Worm (Caenorhabditis elegans) whole organism, L4 larva: Measurements from ENCODE around the gene spat-2.
A peak's percentile ranks its signal among the peaks of the same experiment; 100 is the strongest.

Experiments
- F10B5.3 ChIP-seq: sonication (generic microtip); optimal IDR thresholded peaks from 2 replicates; lab custom pipeline; 2016; ENCODE audit warnings: mild to moderate bottlenecking, missing genetic modification characterization, missing compliant biosample characterization
- F26F4.8 ChIP-seq: fragments of 200-800 bp; sonication (Bioruptor generic); conservative IDR thresholded peaks from 2 replicates; pipeline ENCODE4 v1.3.6; 2022; ENCODE audit warnings: missing genetic modification characterization, missing compliant biosample characterization
- F44E2.7 ChIP-seq: fragments of 200-800 bp; sonication (Bioruptor generic); IDR thresholded peaks from 2 replicates; pipeline ENCODE4 v2.1.2; 2022; ENCODE audit warnings: missing genetic modification characterization, missing compliant biosample characterization
- R02D3.7 ChIP-seq: fragments of 150-350 bp; sonication (generic microtip); optimal IDR thresholded peaks from 3 replicates; lab custom pipeline; 2014; ENCODE audit warnings: missing biosample characterization, missing genetic modification characterization
- Y48G9A.11 ChIP-seq: fragments of 200-800 bp; sonication (Bioruptor generic); IDR thresholded peaks from 2 replicates; pipeline ENCODE4 v1.3.6; 2022; ENCODE audit warnings: missing genetic modification reagents, missing genetic modification characterization, missing compliant biosample characterization
- Y75B8A.6 ChIP-seq: fragments of 200-800 bp; sonication (Bioruptor generic); IDR thresholded peaks from 2 replicates; pipeline ENCODE4 v1.3.6; 2022; ENCODE audit warnings: missing genetic modification reagents, missing genetic modification characterization, missing compliant biosample characterization
- ZK337.2 ChIP-seq: fragments of 200-800 bp; sonication (Bioruptor generic); IDR thresholded peaks from 2 replicates; pipeline ENCODE4 v1.3.6; 2022; ENCODE audit warnings: missing genetic modification reagents, missing genetic modification characterization, missing compliant biosample characterization
- aly-2 ChIP-seq: sonication (generic microtip); optimal IDR thresholded peaks from 2 replicates; lab custom pipeline; 2018; ENCODE audit warnings: missing biosample characterization, missing genetic modification characterization
- attf-4 ChIP-seq: sonication (generic microtip); optimal IDR thresholded peaks from 3 replicates; lab custom pipeline; 2017; ENCODE audit warnings: missing biosample characterization, missing genetic modification characterization
- ceh-20 ChIP-seq: fragments of 200-800 bp; sonication (Bioruptor generic); IDR thresholded peaks from 2 replicates; pipeline ENCODE4 v1.3.6; 2022; ENCODE audit warnings: missing genetic modification reagents, missing genetic modification characterization, missing compliant biosample characterization
- ceh-44 ChIP-seq: fragments of 200-800 bp; sonication (Bioruptor generic); IDR thresholded peaks from 2 replicates; pipeline ENCODE4 v1.3.6; 2022; ENCODE audit warnings: missing genetic modification reagents, missing genetic modification characterization, missing compliant biosample characterization
- ceh-82 ChIP-seq: sonication (generic microtip); optimal IDR thresholded peaks from 2 replicates; lab custom pipeline; 2017; ENCODE audit warnings: missing biosample characterization, missing genetic modification characterization
- ces-1 ChIP-seq: fragments of 150-350 bp; sonication (generic microtip); optimal IDR thresholded peaks from 4 replicates; lab custom pipeline; 2014; ENCODE audit warnings: missing biosample characterization, missing genetic modification reagents, missing genetic modification characterization
- daf-16 ChIP-seq, 3 experiments: sonication (generic microtip); optimal IDR thresholded peaks; 2 replicates each; lab custom pipeline; 2016 to 2017; ENCODE audit warnings: missing genetic modification characterization in 3 of 3, missing genetic modification reagents in 3 of 3, mild to moderate bottlenecking in 2 of 3, missing compliant biosample characterization in 2 of 3, missing biosample characterization in 1 of 3, moderate library complexity in 1 of 3
- daf-19 ChIP-seq: fragments of 200-800 bp; sonication (Bioruptor generic); conservative IDR thresholded peaks from 2 replicates; pipeline ENCODE4 v1.3.6; 2022; ENCODE audit warnings: missing genetic modification characterization, missing compliant biosample characterization
- dmd-6 ChIP-seq: fragments of 200-800 bp; sonication (Bioruptor generic); IDR thresholded peaks from 2 replicates; pipeline ENCODE4 v1.3.6; 2022; ENCODE audit warnings: missing genetic modification reagents, missing genetic modification characterization, missing compliant biosample characterization
- dmd-9 ChIP-seq: fragments of 200-800 bp; sonication (Bioruptor generic); IDR thresholded peaks from 2 replicates; pipeline ENCODE4 v1.3.6; 2022; ENCODE audit warnings: missing genetic modification reagents, missing genetic modification characterization, missing compliant biosample characterization
- dpl-1 ChIP-seq: fragments of 150-350 bp; optimal IDR thresholded peaks from 2 replicates; lab custom pipeline; 2014; ENCODE audit warnings: missing biosample characterization, missing genetic modification reagents, missing genetic modification characterization
- duxl-1 ChIP-seq: sonication (generic microtip); optimal IDR thresholded peaks from 2 replicates; lab custom pipeline; 2016; ENCODE audit warnings: mild to moderate bottlenecking, missing genetic modification characterization, moderate library complexity, missing compliant biosample characterization; ENCODE audit not compliant: poor library complexity
- egl-43 ChIP-seq: fragments of 200-800 bp; sonication (Bioruptor generic); IDR thresholded peaks from 2 replicates; pipeline ENCODE4 v1.3.6; 2022; ENCODE audit warnings: missing genetic modification reagents, missing genetic modification characterization, missing compliant biosample characterization
- fkh-10 ChIP-seq: fragments of 150-350 bp; optimal IDR thresholded peaks from 2 replicates; lab custom pipeline; 2014; ENCODE audit warnings: missing biosample characterization, missing genetic modification reagents, missing genetic modification characterization
- fos-1 ChIP-seq: fragments of 150-350 bp; optimal IDR thresholded peaks from 2 replicates; lab custom pipeline; 2014; ENCODE audit warnings: missing biosample characterization, missing genetic modification characterization
- gei-8 ChIP-seq: fragments of 200-800 bp; sonication (Bioruptor generic); optimal IDR thresholded peaks from 2 replicates; lab custom pipeline; 2018; ENCODE audit warnings: mild to moderate bottlenecking, missing genetic modification characterization, missing compliant biosample characterization
- hif-1 ChIP-seq, 2 experiments: sonication (generic microtip); optimal IDR thresholded peaks; 2 replicates each; lab custom pipeline; 2016 to 2017; ENCODE audit warnings: missing compliant biosample characterization in 2 of 2, missing genetic modification characterization in 2 of 2, missing genetic modification reagents in 2 of 2, missing genotype in 2 of 2, mild to moderate bottlenecking in 1 of 2
- hmg-1.1 ChIP-seq: fragments of 200-800 bp; sonication (Bioruptor generic); IDR thresholded peaks from 2 replicates; pipeline ENCODE4 v1.3.6; 2022; ENCODE audit warnings: missing genetic modification reagents, missing genetic modification characterization, missing compliant biosample characterization
- lim-7 ChIP-seq: fragments of 200-800 bp; sonication (Bioruptor generic); IDR thresholded peaks from 2 replicates; pipeline ENCODE4 v1.3.6; 2022; ENCODE audit warnings: missing genetic modification characterization, missing compliant biosample characterization
- lin-1 ChIP-seq: fragments of 200-800 bp; sonication (Bioruptor generic); IDR thresholded peaks from 2 replicates; pipeline ENCODE4 v1.3.6; 2022; ENCODE audit warnings: missing genetic modification reagents, missing genetic modification characterization, missing compliant biosample characterization
- lin-38 ChIP-seq: fragments of 200-800 bp; sonication (Bioruptor generic); IDR thresholded peaks from 2 replicates; pipeline ENCODE4 v1.3.6; 2022; ENCODE audit warnings: missing genetic modification reagents, missing genetic modification characterization, missing compliant biosample characterization
- lir-3 ChIP-seq: sonication (generic microtip); optimal IDR thresholded peaks from 2 replicates; lab custom pipeline; 2016; ENCODE audit warnings: mild to moderate bottlenecking, missing genetic modification characterization, missing compliant biosample characterization
- mdl-1 ChIP-seq, 2 experiments: fragments of 150-350 bp in 1 of 2; sonication (generic microtip) in 1 of 2; optimal IDR thresholded peaks; 2 replicates each; lab custom pipeline; 2014 to 2017; ENCODE audit warnings: missing biosample characterization in 2 of 2, missing genetic modification characterization in 2 of 2
- mep-1 ChIP-seq: fragments of 150-350 bp; sonication (generic microtip); optimal IDR thresholded peaks from 3 replicates; lab custom pipeline; 2014; ENCODE audit warnings: missing biosample characterization, missing genetic modification characterization
- mes-2 ChIP-seq: sonication (generic microtip); optimal IDR thresholded peaks from 2 replicates; lab custom pipeline; 2016; ENCODE audit warnings: missing genotype, mild to moderate bottlenecking, missing genetic modification characterization, missing compliant biosample characterization; ENCODE audit not compliant: poor library complexity, severe bottlenecking
- mxl-2 ChIP-seq: fragments of 200-800 bp; sonication (Bioruptor generic); conservative IDR thresholded peaks from 2 replicates; pipeline ENCODE4 v1.3.6; 2022; ENCODE audit warnings: missing genetic modification reagents, missing genetic modification characterization, missing compliant biosample characterization
- mxl-3 ChIP-seq: fragments of 200-800 bp; sonication (Bioruptor generic); optimal IDR thresholded peaks from 2 replicates; lab custom pipeline; 2018; ENCODE audit warnings: mild to moderate bottlenecking, missing genetic modification characterization, missing compliant biosample characterization
- nhr-11 ChIP-seq: fragments of 150-350 bp; optimal IDR thresholded peaks from 2 replicates; lab custom pipeline; 2014; ENCODE audit warnings: missing biosample characterization, missing genetic modification characterization
- nhr-237 ChIP-seq: sonication (generic microtip); optimal IDR thresholded peaks from 2 replicates; lab custom pipeline; 2017; ENCODE audit warnings: missing biosample characterization, missing genetic modification characterization
- nhr-25 ChIP-seq: sonication (generic microtip); optimal IDR thresholded peaks from 2 replicates; lab custom pipeline; 2017; ENCODE audit warnings: missing genetic modification characterization, mild to moderate bottlenecking, missing compliant biosample characterization, antibody characterized with exemption, moderate library complexity, borderline replicate concordance; ENCODE audit not compliant: insufficient read depth
- nhr-41 ChIP-seq: fragments of 200-800 bp; sonication (Bioruptor generic); IDR thresholded peaks from 2 replicates; pipeline ENCODE4 v1.3.6; 2022; ENCODE audit warnings: missing genetic modification reagents, missing genetic modification characterization, missing compliant biosample characterization
- nhr-76 ChIP-seq: fragments of 150-350 bp; optimal IDR thresholded peaks from 2 replicates; lab custom pipeline; 2014; ENCODE audit warnings: missing biosample characterization, missing genetic modification characterization
- php-3 ChIP-seq: fragments of 200-800 bp; sonication (Bioruptor generic); IDR thresholded peaks from 2 replicates; pipeline ENCODE4 v1.3.6; 2022; ENCODE audit warnings: missing genetic modification reagents, missing genetic modification characterization, missing compliant biosample characterization
- rbr-2 ChIP-seq: sonication (generic microtip); optimal IDR thresholded peaks from 2 replicates; lab custom pipeline; 2016; ENCODE audit warnings: missing genotype, missing genetic modification characterization, missing compliant biosample characterization
- spr-1 ChIP-seq: sonication (generic microtip); optimal IDR thresholded peaks from 2 replicates; lab custom pipeline; 2016; ENCODE audit warnings: mild to moderate bottlenecking, missing genetic modification characterization, missing compliant biosample characterization
- unc-130 ChIP-seq: sonication (generic microtip); optimal IDR thresholded peaks from 2 replicates; lab custom pipeline; 2016; ENCODE audit warnings: missing genetic modification reagents, missing genetic modification characterization, missing compliant biosample characterization
- vab-7 ChIP-seq: fragments of 200-800 bp; sonication (Bioruptor generic); IDR thresholded peaks from 2 replicates; pipeline ENCODE4 v1.3.6; 2022; ENCODE audit warnings: missing genetic modification reagents, missing genetic modification characterization, missing compliant biosample characterization
- zfp-3 ChIP-seq: fragments of 200-800 bp; sonication (Bioruptor generic); conservative IDR thresholded peaks from 2 replicates; pipeline ENCODE4 v1.3.6; 2022; ENCODE audit warnings: missing genetic modification reagents, missing genetic modification characterization, missing compliant biosample characterization
- zip-11 ChIP-seq: fragments of 200-800 bp; sonication (Bioruptor generic); IDR thresholded peaks from 2 replicates; pipeline ENCODE4 v1.3.6; 2022; ENCODE audit warnings: missing genetic modification characterization, missing compliant biosample characterization
- ztf-7 ChIP-seq: fragments of 150-350 bp; optimal IDR thresholded peaks from 2 replicates; lab custom pipeline; 2014; ENCODE audit warnings: missing biosample characterization, missing genetic modification characterization

spat-2 gene

DNA sequence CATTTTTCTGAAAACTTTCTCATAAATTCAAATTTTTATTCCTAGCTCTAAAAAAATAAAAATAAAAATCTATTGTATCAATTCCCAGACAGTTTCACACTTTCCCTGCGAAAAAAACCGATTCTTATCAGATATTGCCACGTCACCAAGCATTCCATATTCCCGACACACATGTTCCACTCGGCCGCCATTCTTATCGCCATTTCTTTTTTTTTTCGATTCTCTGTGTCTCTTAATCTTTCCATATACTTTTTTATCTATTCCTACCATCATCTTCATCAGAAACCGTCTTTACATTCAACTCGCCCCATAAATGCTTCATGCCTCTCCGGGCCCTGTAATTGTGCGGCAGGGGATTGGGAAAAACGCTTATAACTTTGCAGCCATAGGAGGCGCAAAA, 50.7 kb downstream of the spat-2 start (continued):
- TF ChIP-seq duxl-1 (no peak), vab-7 (GFP tag; lab: Robert Waterston, UW) (no peak), mxl-2 (GFP tag; lab: Robert Waterston, UW) (no peak), attf-4 (no peak), zfp-3 (GFP tag; lab: Robert Waterston, UW) (no peak), daf-19 (GFP tag; lab: Robert Waterston, UW) (no peak), nhr-41 (no peak), unc-130 (GFP tag; lab: Kevin White, UChicago) (no peak), dmd-9 (GFP tag; lab: Robert Waterston, UW) (no peak), mxl-3 (GFP tag; lab: Kevin White, UChicago) (peak; percentile 82), hmg-1.1 (GFP tag; lab: Robert Waterston, UW) (no peak), hif-1 (tag; optimal IDR thresholded peaks at IDR 0.05; lab: Kevin White, UChicago) (no peak), lir-3 (tag; lab: Kevin White, UChicago) (no peak), mep-1 (tag; lab: Kevin White, UChicago) (peak; percentile 3), fkh-10 (GFP tag; lab: Kevin White, UChicago) (no peak), fos-1 (tag; lab: Kevin White, UChicago) (no peak), mdl-1 (tag; optimal IDR thresholded peaks at IDR 0.05; lab: Kevin White, UChicago) (peak in 1 of 2 experiments; percentile 22), ceh-44 (GFP tag; lab: Robert Waterston, UW) (no peak), php-3 (GFP tag; lab: Robert Waterston, UW) (no peak), ceh-82 (no peak), ztf-7 (tag; lab: Kevin White, UChicago) (no peak), ZK337.2 (GFP tag; lab: Robert Waterston, UW) (no peak), R02D3.7 (tag; lab: Kevin White, UChicago) (no peak), nhr-237 (tag; lab: Kevin White, UChicago) (no peak), rbr-2 (tag; lab: Kevin White, UChicago) (no peak), mes-2 (tag; lab: Kevin White, UChicago) (no peak), lin-38 (GFP tag; lab: Robert Waterston, UW) (0 out of 2 replicates have a peak, but pooled peaks have one; percentile 11), F26F4.8 (GFP tag; lab: Robert Waterston, UW) (no peak), nhr-76 (tag; lab: Kevin White, UChicago) (no peak)

DNA sequence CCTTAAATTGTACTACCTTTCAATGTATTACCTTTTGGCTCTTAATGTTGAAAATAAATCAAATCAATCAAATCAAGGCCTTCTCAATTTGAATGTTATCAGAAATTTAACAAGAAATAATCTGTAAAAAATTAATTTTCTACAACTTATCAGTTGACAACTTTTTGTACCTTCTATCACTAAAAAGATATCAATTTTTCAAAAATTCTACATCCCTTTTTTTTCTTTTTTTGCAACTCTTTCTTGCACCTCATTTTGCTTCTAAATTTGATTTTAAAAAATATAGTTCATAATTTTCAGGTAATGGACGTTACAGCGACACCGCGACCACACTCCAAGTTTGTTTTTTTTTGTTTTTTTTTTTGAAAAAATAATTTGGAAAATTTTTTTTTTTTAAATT, 51.4 kb downstream of the spat-2 start, which contains the start of gene W09D6.5:
TSS of gene W09D6.5 (plus strand) at position 301 of the 400 bp plus-strand sequence.
- TF ChIP-seq spr-1 (tag; lab: Kevin White, UChicago) (no peak), daf-16 (GFP tag; optimal IDR thresholded peaks at IDR 0.05; lab: Kevin White, UChicago) (no peak), daf-16 (tag; optimal IDR thresholded peaks at IDR 0.05; lab: Kevin White, UChicago) (no peak)

DNA sequence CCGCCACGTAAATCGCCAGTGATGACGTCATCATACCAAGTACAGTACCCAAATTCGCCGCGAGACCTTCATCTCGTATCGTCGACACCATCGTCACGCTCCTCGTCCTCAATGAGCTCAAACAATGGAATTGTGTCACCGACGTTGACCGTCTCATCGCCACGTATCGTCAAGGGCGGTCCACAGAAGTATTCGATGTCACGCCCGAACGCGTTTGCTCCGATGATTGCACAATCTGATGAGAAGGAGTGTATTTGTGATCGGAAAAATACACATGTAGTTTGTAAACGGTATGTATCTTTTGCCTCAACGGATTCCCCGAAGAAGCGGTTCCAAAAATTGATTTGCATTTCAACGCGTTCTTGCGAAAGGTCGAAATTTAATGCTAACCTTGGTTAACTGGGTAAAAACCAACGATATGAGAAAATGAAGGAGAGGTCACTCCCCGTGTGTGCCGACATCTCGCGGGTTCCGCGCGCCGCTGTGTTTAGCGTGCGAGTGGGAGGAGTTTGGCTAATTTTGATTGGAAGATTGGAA, 53.4 kb downstream of the spat-2 start:
- TF ChIP-seq nhr-11 (tag; lab: Kevin White, UChicago) = no peak
- no peak for TF ChIP-seq Y48G9A.11
- peak; percentile 77 for TF ChIP-seq mes-2 (tag; lab: Kevin White, UChicago)
- no peak for TF ChIP-seq lin-1 (GFP tag; lab: Robert Waterston, UW)
- peak; percentile 65 for TF ChIP-seq nhr-25 (tag; lab: Kevin White, UChicago)
- 0 out of 2 replicates have a peak, but pooled peaks have one; percentile 23 for TF ChIP-seq dmd-6 (GFP tag; lab: Robert Waterston, UW)
- TF ChIP-seq gei-8 (GFP tag; lab: Kevin White, UChicago) = no peak
- TF ChIP-seq Y75B8A.6 (GFP tag; lab: Robert Waterston, UW) = no peak
- TF ChIP-seq F10B5.3 (tag; lab: Kevin White, UChicago) = no peak
- no peak for TF ChIP-seq F44E2.7 (GFP tag; lab: Robert Waterston, UW)
- no peak for TF ChIP-seq F26F4.8 (GFP tag; lab: Robert Waterston, UW)
- TF ChIP-seq fkh-10 (GFP tag; lab: Kevin White, UChicago) = no peak
- TF ChIP-seq zip-11 (GFP tag; lab: Robert Waterston, UW) = no peak
- TF ChIP-seq ces-1 (GFP tag; lab: Kevin White, UChicago) = no peak
- no peak for TF ChIP-seq ceh-20 (GFP tag; lab: Robert Waterston, UW)
- TF ChIP-seq lim-7 (GFP tag; lab: Robert Waterston, UW) = peak; percentile 66; the same call in 1 of the 2 replicates
- no peak for TF ChIP-seq aly-2 (tag; lab: Kevin White, UChicago)
- TF ChIP-seq nhr-237 (tag; lab: Kevin White, UChicago) = no peak
- no peak for TF ChIP-seq ztf-7 (tag; lab: Kevin White, UChicago)
- TF ChIP-seq egl-43 (GFP tag; lab: Robert Waterston, UW) = no peak
- TF ChIP-seq dpl-1 (GFP tag; lab: Kevin White, UChicago) = peak; percentile 11
